Worm (Caenorhabditis elegans) whole organism, midembryonic: ENCODE measurements around the gene T19B10.12.

ENCODE experiments used
- T22C8.4 ChIP-seq: fragments of 200-800 bp; sonication (Bioruptor generic); IDR thresholded peaks from 2 replicates; pipeline ENCODE4 v1.3.6; 2022; ENCODE audit warnings: missing genetic modification characterization, missing compliant biosample characterization
- cog-1 ChIP-seq: sonication (generic microtip); optimal IDR thresholded peaks from 2 replicates; lab custom pipeline; 2016; ENCODE audit warnings: missing genetic modification characterization, missing compliant biosample characterization
- flt-1 ChIP-seq: fragments of 200-800 bp; sonication (Bioruptor generic); IDR thresholded peaks from 2 replicates; pipeline ENCODE4 v1.3.6; 2022; ENCODE audit warnings: missing genetic modification characterization, missing compliant biosample characterization
- klf-2 ChIP-seq: fragments of 200-800 bp; sonication (Bioruptor generic); conservative IDR thresholded peaks from 2 replicates; pipeline ENCODE4 v1.3.6; 2022; ENCODE audit warnings: missing genetic modification reagents, missing genetic modification characterization, missing compliant biosample characterization
- med-1 ChIP-seq: sonication (generic microtip); optimal IDR thresholded peaks from 2 replicates; lab custom pipeline; 2017; ENCODE audit warnings: missing genetic modification characterization, mild to moderate bottlenecking, missing compliant biosample characterization, antibody characterized with exemption, missing genetic modification reagents; ENCODE audit not compliant: insufficient read depth
- ref-1 ChIP-seq: fragments of 200-800 bp; sonication (Bioruptor generic); conservative IDR thresholded peaks from 2 replicates; pipeline ENCODE4 v1.3.6; 2022; ENCODE audit warnings: missing genetic modification reagents, missing genetic modification characterization, missing compliant biosample characterization
- tab-1 ChIP-seq: fragments of 200-800 bp; sonication (Bioruptor generic); IDR thresholded peaks from 2 replicates; pipeline ENCODE4 v1.3.6; 2022; ENCODE audit warnings: missing genetic modification characterization, missing compliant biosample characterization
- ztf-23 ChIP-seq: fragments of 200-800 bp; sonication (Bioruptor generic); IDR thresholded peaks from 2 replicates; pipeline ENCODE4 v1.3.6; 2022; ENCODE audit warnings: missing genetic modification reagents, missing genetic modification characterization, missing compliant biosample characterization
- ztf-29 ChIP-seq: fragments of 200-800 bp; sonication (Bioruptor generic); IDR thresholded peaks from 2 replicates; pipeline ENCODE4 v1.3.6; 2022; ENCODE audit warnings: missing genetic modification reagents, missing genetic modification characterization, missing compliant biosample characterization

The T19B10.12 gene

ce11 chrV:11241580-11241979 lies 9.3 kb upstream of the T19B10.12 start, which contains the start of gene pgap-1:
pgap-1 (plus strand) TSS chrV:11241880.
- TF ChIP-seq med-1 (GFP tag; lab: Kevin White, UChicago) = no peak
- TF ChIP-seq tab-1 (GFP tag; lab: Robert Waterston, UW) = no peak
- TF ChIP-seq flt-1 = no peak
- no peak for TF ChIP-seq ref-1 (GFP tag; lab: Robert Waterston, UW)
- TF ChIP-seq T22C8.4 (GFP tag; lab: Robert Waterston, UW) = no peak
- no peak for TF ChIP-seq ztf-29 (GFP tag; lab: Robert Waterston, UW)
- no peak for TF ChIP-seq ztf-23 (GFP tag; lab: Robert Waterston, UW)
- TF ChIP-seq cog-1 (tag; lab: Kevin White, UChicago) = no peak
- TF ChIP-seq klf-2 (GFP tag; lab: Robert Waterston, UW) = no peak

ce11 chrV:11244539-11244938 lies 6.3 kb upstream of the T19B10.12 start, which contains the start of gene mxl-1:
mxl-1 (plus strand) TSS chrV:11244839.
- no peak for TF ChIP-seq klf-2 (GFP tag; lab: Robert Waterston, UW)
- no peak for TF ChIP-seq ref-1 (GFP tag; lab: Robert Waterston, UW)
- no peak for TF ChIP-seq cog-1 (tag; lab: Kevin White, UChicago)
- no peak for TF ChIP-seq ztf-29 (GFP tag; lab: Robert Waterston, UW)
- no peak for TF ChIP-seq med-1 (GFP tag; lab: Kevin White, UChicago)
- TF ChIP-seq flt-1 = no peak
- TF ChIP-seq T22C8.4 (GFP tag; lab: Robert Waterston, UW) = no peak
- TF ChIP-seq ztf-23 (GFP tag; lab: Robert Waterston, UW) = no peak
- no peak for TF ChIP-seq tab-1 (GFP tag; lab: Robert Waterston, UW)

- TF ChIP-seq cog-1 (tag; lab: Kevin White, UChicago) = no peak
- no peak for TF ChIP-seq flt-1
- TF ChIP-seq tab-1 (GFP tag; lab: Robert Waterston, UW) = no peak
- no peak for TF ChIP-seq ztf-29 (GFP tag; lab: Robert Waterston, UW)
- TF ChIP-seq med-1 (GFP tag; lab: Kevin White, UChicago) = no peak
- no peak for TF ChIP-seq ref-1 (GFP tag; lab: Robert Waterston, UW)
- TF ChIP-seq ztf-23 (GFP tag; lab: Robert Waterston, UW) = no peak
Observed at ce11 chrV:11245029-11245428, 5.8 kb upstream of the T19B10.12 start.

- no peak for TF ChIP-seq klf-2 (GFP tag; lab: Robert Waterston, UW)
Observed at ce11 chrV:11247846-11248245, 3.0 kb upstream of the T19B10.12 start, which contains the start of gene mam-4. mam-4 (plus strand) TSS chrV:11248146.

ce11 chrV:11251798-11252197 lies 963 bp downstream of the T19B10.12 start:
- no peak for TF ChIP-seq ref-1 (GFP tag; lab: Robert Waterston, UW)
- TF ChIP-seq flt-1 = no peak
- no peak for TF ChIP-seq klf-2 (GFP tag; lab: Robert Waterston, UW)
- TF ChIP-seq ztf-29 (GFP tag; lab: Robert Waterston, UW) = no peak
- TF ChIP-seq T22C8.4 (GFP tag; lab: Robert Waterston, UW) = no peak
- no peak for TF ChIP-seq cog-1 (tag; lab: Kevin White, UChicago)
- TF ChIP-seq med-1 (GFP tag; lab: Kevin White, UChicago) = no peak
- no peak for TF ChIP-seq tab-1 (GFP tag; lab: Robert Waterston, UW)
- no peak for TF ChIP-seq ztf-23 (GFP tag; lab: Robert Waterston, UW)

- no peak for TF ChIP-seq cog-1 (tag; lab: Kevin White, UChicago)
- TF ChIP-seq T22C8.4 (GFP tag; lab: Robert Waterston, UW) = no peak
- TF ChIP-seq ztf-29 (GFP tag; lab: Robert Waterston, UW) = no peak
- TF ChIP-seq tab-1 (GFP tag; lab: Robert Waterston, UW) = no peak
- TF ChIP-seq klf-2 (GFP tag; lab: Robert Waterston, UW) = no peak
Observed at ce11 chrV:11252429-11252828, 1.6 kb downstream of the T19B10.12 start, which contains the start of gene srsx-33. srsx-33 (minus strand) TSS chrV:11252529.

- no peak for TF ChIP-seq flt-1
- no peak for TF ChIP-seq klf-2 (GFP tag; lab: Robert Waterston, UW)
- TF ChIP-seq cog-1 (tag; lab: Kevin White, UChicago) = no peak
- TF ChIP-seq med-1 (GFP tag; lab: Kevin White, UChicago) = no peak
- no peak for TF ChIP-seq ztf-29 (GFP tag; lab: Robert Waterston, UW)
- no peak for TF ChIP-seq tab-1 (GFP tag; lab: Robert Waterston, UW)
- no peak for TF ChIP-seq T22C8.4 (GFP tag; lab: Robert Waterston, UW)
- TF ChIP-seq ref-1 (GFP tag; lab: Robert Waterston, UW) = no peak
- no peak for TF ChIP-seq ztf-23 (GFP tag; lab: Robert Waterston, UW)
Observed at ce11 chrV:11254980-11255379, 4.1 kb downstream of the T19B10.12 start, which contains the start of gene srsx-31. srsx-31 (minus strand) TSS chrV:11255080.

ce11 chrV:11258896-11259295 lies 8.1 kb downstream of the T19B10.12 start, which contains the start of gene lgc-36:
lgc-36 (minus strand) TSS chrV:11258996.
- TF ChIP-seq med-1 (GFP tag; lab: Kevin White, UChicago) (no peak), tab-1 (GFP tag; lab: Robert Waterston, UW) (no peak), ztf-23 (GFP tag; lab: Robert Waterston, UW) (no peak), flt-1 (no peak), ref-1 (GFP tag; lab: Robert Waterston, UW) (no peak)

- TF ChIP-seq ztf-29 (GFP tag; lab: Robert Waterston, UW) (no peak), T22C8.4 (GFP tag; lab: Robert Waterston, UW) (no peak), ztf-23 (GFP tag; lab: Robert Waterston, UW) (no peak), tab-1 (GFP tag; lab: Robert Waterston, UW) (no peak), klf-2 (GFP tag; lab: Robert Waterston, UW) (no peak), flt-1 (no peak), med-1 (GFP tag; lab: Kevin White, UChicago) (no peak), ref-1 (GFP tag; lab: Robert Waterston, UW) (no peak)
Observed at ce11 chrV:11260622-11261021, 9.8 kb downstream of the T19B10.12 start, which contains the start of gene F07B10.7. F07B10.7 (minus strand) TSS chrV:11260722.
